Fruit fly (Drosophila melanogaster) whole organism, embryonic: ENCODE results near the gene al.
A peak's percentile ranks its signal among the peaks of the same experiment; 100 is the strongest.

Experiments used
- ATbp ChIP-seq: fragments of 200-800 bp; sonication (Bioruptor generic); optimal IDR thresholded peaks from 2 replicates; lab custom pipeline; 2017; ENCODE audit warnings: missing biosample characterization, mild to moderate bottlenecking, missing genetic modification characterization, missing genetic modification reagents
- Asciz ChIP-seq: fragments of 200-800 bp; sonication (Bioruptor generic); optimal IDR thresholded peaks from 2 replicates; lab custom pipeline; 2017; ENCODE audit warnings: missing biosample characterization, mild to moderate bottlenecking, missing genetic modification characterization, missing genetic modification reagents
- Atf6 ChIP-seq: fragments of 200-800 bp; sonication (Bioruptor generic); IDR thresholded peaks from 2 replicates; pipeline ENCODE4 v1.3.6; 2022; ENCODE audit warnings: missing biosample characterization, missing genetic modification characterization
- CG10147 ChIP-seq: fragments of 200-800 bp; sonication (Bioruptor generic); optimal IDR thresholded peaks from 2 replicates; lab custom pipeline; 2019; ENCODE audit warnings: missing biosample characterization, mild to moderate bottlenecking, missing genetic modification characterization, moderate library complexity
- CG1024 ChIP-seq: fragments of 200-800 bp; sonication (Bioruptor generic); IDR thresholded peaks from 2 replicates; pipeline ENCODE4 v1.3.6; 2022; ENCODE audit warnings: missing biosample characterization, missing genetic modification characterization
- CG10274 ChIP-seq: fragments of 200-800 bp; sonication (Bioruptor generic); optimal IDR thresholded peaks from 3 replicates; lab custom pipeline; 2017; ENCODE audit warnings: missing biosample characterization, mild to moderate bottlenecking, missing genetic modification characterization
- CG10565 ChIP-seq: fragments of 200-800 bp; sonication (Bioruptor generic); optimal IDR thresholded peaks from 3 replicates; lab custom pipeline; 2016; ENCODE audit warnings: missing biosample characterization, mild to moderate bottlenecking, missing genetic modification characterization
- CG11085 ChIP-seq: fragments of 200-800 bp; sonication (Bioruptor generic); IDR thresholded peaks from 2 replicates; pipeline ENCODE4 v1.3.6; 2022; ENCODE audit warnings: missing biosample characterization, missing genetic modification characterization
- CG11398 ChIP-seq: fragments of 200-800 bp; sonication (Bioruptor generic); optimal IDR thresholded peaks from 2 replicates; lab custom pipeline; 2016; ENCODE audit warnings: missing biosample characterization, missing genetic modification characterization
- CG12071 ChIP-seq: fragments of 200-800 bp; sonication (Bioruptor generic); optimal IDR thresholded peaks from 3 replicates; lab custom pipeline; 2018; ENCODE audit warnings: missing biosample characterization, mild to moderate bottlenecking, missing genetic modification characterization
- CG12769 ChIP-seq: fragments of 200-800 bp; sonication (Bioruptor generic); optimal IDR thresholded peaks from 2 replicates; lab custom pipeline; 2019; ENCODE audit warnings: missing biosample characterization, mild to moderate bottlenecking, missing genetic modification characterization, moderate library complexity
- CG15601 ChIP-seq: fragments of 200-800 bp; sonication (Bioruptor generic); optimal IDR thresholded peaks from 3 replicates; lab custom pipeline; 2019; ENCODE audit warnings: missing biosample characterization, mild to moderate bottlenecking, missing genetic modification characterization, moderate library complexity
- CG17568 ChIP-seq: fragments of 200-800 bp; sonication (Bioruptor generic); optimal IDR thresholded peaks from 2 replicates; lab custom pipeline; 2018; ENCODE audit warnings: missing biosample characterization, mild to moderate bottlenecking, missing genetic modification characterization, moderate library complexity
- CG18599 ChIP-seq: fragments of 200-800 bp; sonication (Bioruptor generic); optimal IDR thresholded peaks from 3 replicates; lab custom pipeline; 2017; ENCODE audit warnings: missing biosample characterization, missing genetic modification characterization, mild to moderate bottlenecking, moderate library complexity, missing genetic modification reagents
- CG31365 ChIP-seq: fragments of 200-800 bp; sonication (Bioruptor generic); optimal IDR thresholded peaks from 2 replicates; lab custom pipeline; 2018; ENCODE audit warnings: missing biosample characterization, mild to moderate bottlenecking, missing genetic modification characterization
- CG34422 ChIP-seq: fragments of 200-800 bp; sonication (Bioruptor generic); IDR thresholded peaks from 3 replicates; pipeline ENCODE4 v1.3.6; 2022; ENCODE audit warnings: missing biosample characterization, missing genetic modification characterization
- CG4424 ChIP-seq: fragments of 200-800 bp; sonication (Bioruptor generic); optimal IDR thresholded peaks from 3 replicates; lab custom pipeline; 2016; ENCODE audit warnings: missing biosample characterization, missing genetic modification characterization
- CG7839 ChIP-seq: fragments of 200-800 bp; sonication (Bioruptor generic); optimal IDR thresholded peaks from 3 replicates; lab custom pipeline; 2018; ENCODE audit warnings: missing biosample characterization, mild to moderate bottlenecking, missing genetic modification characterization, moderate library complexity
- CG8290 ChIP-seq, 3 experiments: fragments of 200-800 bp; sonication (Bioruptor generic); optimal IDR thresholded peaks; 2 replicates each; lab custom pipeline; 2016 to 2019; ENCODE audit warnings: missing biosample characterization in 3 of 3, missing genetic modification characterization in 3 of 3, mild to moderate bottlenecking in 2 of 3, moderate library complexity in 1 of 3
- CG8944 ChIP-seq: fragments of 200-800 bp; sonication (Bioruptor generic); optimal IDR thresholded peaks from 3 replicates; lab custom pipeline; 2016; ENCODE audit warnings: missing biosample characterization, missing genetic modification characterization
- Dfd ChIP-seq, 2 experiments: fragments of >200 bp; optimal IDR thresholded peaks; 2 replicates each; lab custom pipeline; 2017; ENCODE audit warnings: missing biosample characterization in 2 of 2, missing genetic modification characterization in 2 of 2
- Fer2 ChIP-seq: fragments of 200-800 bp; sonication (Bioruptor generic); optimal IDR thresholded peaks from 2 replicates; lab custom pipeline; 2018; ENCODE audit warnings: missing biosample characterization, mild to moderate bottlenecking, missing genetic modification characterization, moderate library complexity
- Fer3 ChIP-seq: fragments of 200-800 bp; sonication (Bioruptor generic); optimal IDR thresholded peaks from 2 replicates; lab custom pipeline; 2018; ENCODE audit warnings: missing biosample characterization, mild to moderate bottlenecking, missing genetic modification characterization, moderate library complexity
- Hmr ChIP-seq: fragments of 200-800 bp; sonication (Bioruptor generic); optimal IDR thresholded peaks from 3 replicates; lab custom pipeline; 2017; ENCODE audit warnings: mild to moderate bottlenecking, missing biosample characterization, missing genetic modification reagents, missing genetic modification characterization
- MTF-1 ChIP-seq: fragments of 200-800 bp; sonication (Bioruptor generic); optimal IDR thresholded peaks from 2 replicates; lab custom pipeline; 2018; ENCODE audit warnings: missing biosample characterization, mild to moderate bottlenecking, missing genetic modification characterization, borderline replicate concordance
- Mad ChIP-seq: fragments of 200-800 bp; sonication (Bioruptor generic); optimal IDR thresholded peaks from 2 replicates; lab custom pipeline; 2016; ENCODE audit warnings: missing biosample characterization, missing genetic modification characterization
- Myb ChIP-seq: fragments of 200-800 bp; sonication (Bioruptor generic); optimal IDR thresholded peaks from 2 replicates; lab custom pipeline; 2016; ENCODE audit warnings: missing biosample characterization, missing genetic modification characterization
- Poxn ChIP-seq: fragments of 200-800 bp; sonication (Bioruptor generic); IDR thresholded peaks from 2 replicates; pipeline ENCODE4 v1.3.6; 2022; ENCODE audit warnings: missing biosample characterization, missing genetic modification characterization
- Sin3A ChIP-seq: fragments of >200 bp; optimal IDR thresholded peaks from 2 replicates; lab custom pipeline; 2018
- Sox102F ChIP-seq: fragments of 200-800 bp; sonication (Bioruptor generic); optimal IDR thresholded peaks from 2 replicates; lab custom pipeline; 2018; ENCODE audit warnings: missing biosample characterization, mild to moderate bottlenecking, missing genetic modification characterization, moderate library complexity
- Usf ChIP-seq: fragments of 200-800 bp; sonication (Bioruptor generic); optimal IDR thresholded peaks from 2 replicates; lab custom pipeline; 2017; ENCODE audit warnings: missing genotype, missing biosample characterization, missing genetic modification characterization
- bowl ChIP-seq: fragments of 200-800 bp; sonication (Bioruptor generic); IDR thresholded peaks from 2 replicates; pipeline ENCODE4 v1.3.6; 2022; ENCODE audit warnings: missing biosample characterization, missing genetic modification characterization
- br ChIP-seq: fragments of >200 bp; optimal IDR thresholded peaks from 2 replicates; lab custom pipeline; 2017
- bsh ChIP-seq, 2 experiments: fragments of 200-800 bp; sonication (Bioruptor generic); optimal IDR thresholded peaks; 2 replicates each; lab custom pipeline; 2017 to 2018; ENCODE audit warnings: mild to moderate bottlenecking in 2 of 2, missing biosample characterization in 2 of 2, missing genetic modification characterization in 2 of 2, moderate library complexity in 1 of 2
- caup ChIP-seq: fragments of 200-800 bp; sonication (Bioruptor generic); optimal IDR thresholded peaks from 3 replicates; lab custom pipeline; 2017; ENCODE audit warnings: missing biosample characterization, mild to moderate bottlenecking, missing genetic modification characterization, moderate library complexity; ENCODE audit not compliant: severe bottlenecking
- gem ChIP-seq: fragments of 200-800 bp; sonication (Bioruptor generic); optimal IDR thresholded peaks from 2 replicates; lab custom pipeline; 2019; ENCODE audit warnings: missing biosample characterization, mild to moderate bottlenecking, missing genetic modification characterization, moderate library complexity
- hth ChIP-seq: fragments of >200 bp; optimal IDR thresholded peaks from 2 replicates; lab custom pipeline; 2017; ENCODE audit warnings: inconsistent platforms
- jigr1 ChIP-seq: fragments of 200-800 bp; sonication (Bioruptor generic); IDR thresholded peaks from 3 replicates; pipeline ENCODE4 v1.3.6; 2022; ENCODE audit warnings: missing biosample characterization, missing genetic modification characterization
- lab ChIP-seq: fragments of 200-800 bp; sonication (Bioruptor generic); optimal IDR thresholded peaks from 3 replicates; lab custom pipeline; 2017; ENCODE audit warnings: missing biosample characterization, missing genetic modification characterization, mild to moderate bottlenecking, moderate library complexity, missing genetic modification reagents
- lbe ChIP-seq: fragments of 200-800 bp; sonication (Bioruptor generic); optimal IDR thresholded peaks from 2 replicates; lab custom pipeline; 2016; ENCODE audit warnings: missing biosample characterization, mild to moderate bottlenecking, missing genetic modification characterization
- nau ChIP-seq: fragments of 200-800 bp; sonication (Bioruptor generic); optimal IDR thresholded peaks from 3 replicates; lab custom pipeline; 2017; ENCODE audit warnings: missing biosample characterization, mild to moderate bottlenecking, missing genetic modification characterization, missing genetic modification reagents
- nerfin-1 ChIP-seq: fragments of 200-800 bp; sonication (Bioruptor generic); optimal IDR thresholded peaks from 3 replicates; lab custom pipeline; 2019; ENCODE audit warnings: missing biosample characterization, mild to moderate bottlenecking, missing genetic modification characterization, moderate library complexity
- pb ChIP-seq: fragments of 200-800 bp; sonication (Bioruptor generic); optimal IDR thresholded peaks from 3 replicates; lab custom pipeline; 2016; ENCODE audit warnings: missing biosample characterization, missing genetic modification characterization
- prd ChIP-seq, 3 experiments: fragments of >200 bp in 2 of 3; fragments of 200-800 bp in 1 of 3; sonication (Bioruptor generic) in 1 of 3; optimal IDR thresholded peaks in 2 of 3; IDR thresholded peaks in 1 of 3; 2 replicates in 2 of 3; 3 replicates in 1 of 3; pipeline versions ENCODE4 v1.3.6 to Lab custom; 2017 to 2022; ENCODE audit warnings: missing biosample characterization in 1 of 3, missing genetic modification characterization in 1 of 3
- ro ChIP-seq: fragments of 200-800 bp; sonication (Bioruptor generic); IDR thresholded peaks from 2 replicates; pipeline ENCODE4 v1.3.6; 2022; ENCODE audit warnings: missing biosample characterization, missing genetic modification characterization
- sd ChIP-seq: fragments of 200-800 bp; sonication (Bioruptor generic); optimal IDR thresholded peaks from 3 replicates; lab custom pipeline; 2018; ENCODE audit warnings: missing biosample characterization, mild to moderate bottlenecking, missing genetic modification characterization, moderate library complexity
- sima ChIP-seq: fragments of 200-800 bp; sonication (Bioruptor generic); optimal IDR thresholded peaks from 2 replicates; lab custom pipeline; 2016; ENCODE audit warnings: missing biosample characterization, missing genetic modification characterization
- slou ChIP-seq: fragments of 200-800 bp; sonication (Bioruptor generic); optimal IDR thresholded peaks from 3 replicates; lab custom pipeline; 2016; ENCODE audit warnings: missing biosample characterization, missing genetic modification characterization
- unpg ChIP-seq: fragments of 200-800 bp; sonication (Bioruptor generic); optimal IDR thresholded peaks from 3 replicates; lab custom pipeline; 2018; ENCODE audit warnings: missing biosample characterization, mild to moderate bottlenecking, missing genetic modification characterization, moderate library complexity

The al gene

DNA sequence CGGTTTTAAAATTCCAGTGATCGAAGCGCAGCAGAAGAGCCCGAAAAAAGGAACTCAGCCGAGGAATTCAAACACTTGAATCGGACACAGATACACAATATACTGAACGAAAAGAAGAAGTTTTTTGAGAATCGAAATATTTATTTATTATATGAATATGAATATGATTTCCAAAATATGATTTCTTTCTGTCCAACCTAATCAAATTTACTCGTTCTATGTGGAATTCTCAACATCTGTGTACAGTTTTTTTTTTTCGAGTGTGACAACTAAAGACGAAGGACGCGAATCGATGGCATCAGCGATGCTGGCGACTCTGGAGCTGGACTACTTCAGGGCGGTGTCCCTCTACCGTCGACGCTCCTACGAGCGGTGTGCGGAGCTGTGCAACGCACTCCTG lies 45.2 kb downstream of the al start (continued):
- no peak for TF ChIP-seq Usf (GFP tag; lab: Kevin White, UChicago)
- no peak for TF ChIP-seq pb (GFP tag; lab: Kevin White, UChicago)
- no peak for TF ChIP-seq jigr1 (GFP tag; lab: Robert Waterston, UW)
- TF ChIP-seq Poxn (GFP tag; lab: Robert Waterston, UW), result no peak
- TF ChIP-seq ro (GFP tag; lab: Robert Waterston, UW), result no peak
- no peak for TF ChIP-seq CG4424
- TF ChIP-seq bowl (GFP tag; lab: Robert Waterston, UW), result no peak
- TF ChIP-seq gem (tag; lab: Kevin White, UChicago), result no peak
- peak; percentile 86 for TF ChIP-seq lbe (GFP tag; lab: Kevin White, UChicago)
- TF ChIP-seq CG11085, result no peak
- no peak for TF ChIP-seq CG8944 (GFP tag; lab: Kevin White, UChicago)
- TF ChIP-seq CG10565 (GFP tag; lab: Kevin White, UChicago), result no peak
- no peak for TF ChIP-seq Fer3

- TF ChIP-seq Atf6 (GFP tag; lab: Robert Waterston, UW) (0 out of 2 replicates have a peak, but pooled peaks have one; percentile 18), br (no peak), CG10274 (GFP tag; lab: Kevin White, UChicago) (peak; percentile 9), nerfin-1 (no peak), CG17568 (GFP tag; lab: Kevin White, UChicago) (peak; percentile 31), Sox102F (GFP tag; lab: Kevin White, UChicago) (no peak), CG10147 (peak; percentile 5), CG1024 (GFP tag; lab: Robert Waterston, UW) (no peak), Fer2 (tag; lab: Kevin White, UChicago) (no peak), Asciz (GFP tag; lab: Kevin White, UChicago) (peak; percentile 44), CG15601 (peak; percentile 12), unpg (GFP tag; lab: Kevin White, UChicago) (peak; percentile 3), CG8290 (GFP tag; optimal IDR thresholded peaks at IDR 0.05; lab: Kevin White, UChicago) (no peak), CG8290 (tag; optimal IDR thresholded peaks at IDR 0.05; lab: Kevin White, UChicago) (peak in 1 of 2 experiments; percentile 62), slou (no peak), CG31365 (tag; lab: Kevin White, UChicago) (peak; percentile 6), sd (tag; lab: Kevin White, UChicago) (peak; percentile 90), CG34422 (GFP tag; lab: Robert Waterston, UW) (no peak), CG12071 (peak; percentile 55), bsh (GFP tag; optimal IDR thresholded peaks at IDR 0.05; lab: Kevin White, UChicago) (peak in 1 of 2 experiments; percentile 29), Dfd (GFP tag; optimal IDR thresholded peaks at IDR 0.05; lab: Kevin White, UChicago) (no peak), Hmr (GFP tag; lab: Kevin White, UChicago) (peak; percentile 52), sima (GFP tag; lab: Kevin White, UChicago) (no peak), Sin3A (no peak), prd (optimal IDR thresholded peaks at IDR 0.05; lab: Kevin White, UChicago) (no peak), prd (GFP tag; IDR thresholded peaks at IDR 0.05; lab: Robert Waterston, UW) (no peak), ATbp (GFP tag; lab: Kevin White, UChicago) (peak; percentile 60), CG11398 (GFP tag; lab: Kevin White, UChicago) (no peak), caup (peak; percentile 15), CG18599 (GFP tag; lab: Kevin White, UChicago) (peak; percentile 30), Mad (GFP tag; lab: Kevin White, UChicago) (no peak), Myb (GFP tag; lab: Kevin White, UChicago) (peak; percentile 0), MTF-1 (GFP tag; lab: Kevin White, UChicago) (peak; percentile 19), hth (lab: Kevin White, UChicago) (no peak), CG12769 (tag; lab: Kevin White, UChicago) (peak; percentile 68), CG7839 (tag; lab: Kevin White, UChicago) (peak; percentile 1), nau (GFP tag; lab: Kevin White, UChicago) (peak; percentile 19), lab (GFP tag; lab: Kevin White, UChicago) (peak; percentile 31)
These were observed 47.6 kb downstream of the al start for dm6 chr2L:425491-425890.
